Fruit fly (Drosophila melanogaster) whole organism, embryonic: ENCODE measurements around the gene CG10431.

Experiments
- Ada2b ChIP-seq: fragments of 200-800 bp; sonication (Bioruptor generic); IDR thresholded peaks from 2 replicates; pipeline ENCODE4 v1.3.6; 2022; ENCODE audit warnings: missing biosample characterization, missing genetic modification characterization
- Awh ChIP-seq: fragments of 200-800 bp; sonication (Bioruptor generic); IDR thresholded peaks from 2 replicates; pipeline ENCODE4, ENCODE4 v1.3.6; 2022; ENCODE audit warnings: missing biosample characterization, missing genetic modification characterization
- Bteb2 ChIP-seq: fragments of 200-800 bp; sonication (Bioruptor generic); optimal IDR thresholded peaks from 2 replicates; lab custom pipeline; 2016; ENCODE audit warnings: missing biosample characterization, missing genetic modification characterization
- CG10267 ChIP-seq: fragments of 200-800 bp; sonication (Bioruptor generic); optimal IDR thresholded peaks from 2 replicates; lab custom pipeline; 2018; ENCODE audit warnings: missing biosample characterization, mild to moderate bottlenecking, missing genetic modification characterization, moderate library complexity
- CG10274 ChIP-seq: fragments of 200-800 bp; sonication (Bioruptor generic); optimal IDR thresholded peaks from 3 replicates; lab custom pipeline; 2017; ENCODE audit warnings: missing biosample characterization, mild to moderate bottlenecking, missing genetic modification characterization
- CG10979 ChIP-seq: fragments of 200-800 bp; sonication (Bioruptor generic); optimal IDR thresholded peaks from 2 replicates; lab custom pipeline; 2018; ENCODE audit warnings: missing biosample characterization, mild to moderate bottlenecking, missing genetic modification characterization, moderate library complexity
- CG11560 ChIP-seq: fragments of 200-800 bp; sonication (Bioruptor generic); IDR thresholded peaks from 3 replicates; pipeline ENCODE4 v1.3.6; 2022; ENCODE audit warnings: missing biosample characterization, missing genetic modification characterization
- CG11723 ChIP-seq: fragments of 200-800 bp; sonication (Bioruptor generic); optimal IDR thresholded peaks from 2 replicates; lab custom pipeline; 2017; ENCODE audit warnings: missing biosample characterization, mild to moderate bottlenecking, missing genetic modification characterization
- CG1233 ChIP-seq: fragments of 200-800 bp; sonication (Bioruptor generic); optimal IDR thresholded peaks from 4 replicates; lab custom pipeline; 2018; ENCODE audit warnings: missing biosample characterization, mild to moderate bottlenecking, missing genetic modification characterization
- CG13287 ChIP-seq: fragments of 200-800 bp; sonication (Bioruptor generic); IDR thresholded peaks from 2 replicates; pipeline ENCODE4 v1.3.6; 2022; ENCODE audit warnings: missing biosample characterization, missing genetic modification characterization; ENCODE audit not compliant: partially characterized antibody
- CG13296 ChIP-seq: fragments of 200-800 bp; sonication (Bioruptor generic); optimal IDR thresholded peaks from 3 replicates; lab custom pipeline; 2018; ENCODE audit warnings: missing biosample characterization, mild to moderate bottlenecking, missing genetic modification characterization
- CG13624 ChIP-seq: fragments of 200-800 bp; sonication (Bioruptor generic); optimal IDR thresholded peaks from 2 replicates; lab custom pipeline; 2016; ENCODE audit warnings: missing biosample characterization, missing genetic modification characterization
- CG15011 ChIP-seq: fragments of 200-800 bp; sonication (Bioruptor generic); optimal IDR thresholded peaks from 3 replicates; lab custom pipeline; 2018; ENCODE audit warnings: missing biosample characterization, mild to moderate bottlenecking, missing genetic modification characterization
- CG1647 ChIP-seq: fragments of 200-800 bp; sonication (Bioruptor generic); optimal IDR thresholded peaks from 3 replicates; lab custom pipeline; 2016; ENCODE audit warnings: missing biosample characterization, missing genetic modification characterization
- CG17328 ChIP-seq: fragments of 200-800 bp; sonication (Bioruptor generic); IDR thresholded peaks from 2 replicates; pipeline ENCODE4 v1.3.6; 2022; ENCODE audit warnings: missing biosample characterization, missing genetic modification characterization
- CG18619 ChIP-seq: fragments of 200-800 bp; sonication (Bioruptor generic); optimal IDR thresholded peaks from 3 replicates; lab custom pipeline; 2017; ENCODE audit warnings: missing biosample characterization, mild to moderate bottlenecking, missing genetic modification characterization
- CG32532 ChIP-seq: fragments of 200-800 bp; sonication (Bioruptor generic); IDR thresholded peaks from 2 replicates; pipeline ENCODE4 v1.3.6; 2022; ENCODE audit warnings: missing biosample characterization, missing genetic modification characterization
- CG32772 ChIP-seq: fragments of 200-800 bp; sonication (Bioruptor generic); IDR thresholded peaks from 2 replicates; pipeline ENCODE4 v1.3.6; 2022; ENCODE audit warnings: missing biosample characterization, missing genetic modification characterization
- CG33557 ChIP-seq: fragments of 200-800 bp; sonication (Bioruptor generic); optimal IDR thresholded peaks from 2 replicates; lab custom pipeline; 2019; ENCODE audit warnings: missing biosample characterization, mild to moderate bottlenecking, missing genetic modification characterization, moderate library complexity
- CG34376 ChIP-seq: fragments of 200-800 bp; sonication (Bioruptor generic); optimal IDR thresholded peaks from 2 replicates; lab custom pipeline; 2018; ENCODE audit warnings: missing biosample characterization, mild to moderate bottlenecking, missing genetic modification characterization
- CG3995 ChIP-seq: fragments of 200-800 bp; sonication (Bioruptor generic); optimal IDR thresholded peaks from 3 replicates; lab custom pipeline; 2016; ENCODE audit warnings: missing biosample characterization, missing genetic modification characterization
- CG4328 ChIP-seq: fragments of 200-800 bp; sonication (Bioruptor generic); optimal IDR thresholded peaks from 3 replicates; lab custom pipeline; 2017; ENCODE audit warnings: missing biosample characterization, missing genetic modification reagents, missing genetic modification characterization
- CG4424 ChIP-seq: fragments of 200-800 bp; sonication (Bioruptor generic); optimal IDR thresholded peaks from 3 replicates; lab custom pipeline; 2016; ENCODE audit warnings: missing biosample characterization, missing genetic modification characterization
- CG4730 ChIP-seq: fragments of 200-800 bp; sonication (Bioruptor generic); IDR thresholded peaks from 2 replicates; pipeline ENCODE4 v1.3.6; 2022; ENCODE audit warnings: missing biosample characterization, missing genetic modification characterization
- CG5180 ChIP-seq: fragments of 200-800 bp; sonication (Bioruptor generic); optimal IDR thresholded peaks from 3 replicates; lab custom pipeline; 2017; ENCODE audit warnings: missing biosample characterization, missing genetic modification characterization, mild to moderate bottlenecking, moderate library complexity, missing genetic modification reagents
- CG9437 ChIP-seq: fragments of 200-800 bp; sonication (Bioruptor generic); optimal IDR thresholded peaks from 2 replicates; lab custom pipeline; 2018; ENCODE audit warnings: missing biosample characterization, mild to moderate bottlenecking, missing genetic modification characterization
- Camta ChIP-seq: fragments of 200-800 bp; sonication (Bioruptor generic); optimal IDR thresholded peaks from 2 replicates; lab custom pipeline; 2016; ENCODE audit warnings: missing biosample characterization, missing genetic modification characterization
- CkIIα-i1 ChIP-seq: fragments of 200-800 bp; sonication (Bioruptor generic); IDR thresholded peaks from 2 replicates; pipeline ENCODE4 v1.3.6; 2022; ENCODE audit warnings: missing biosample characterization, missing genetic modification characterization
- Dfd ChIP-seq, 2 experiments: fragments of >200 bp; optimal IDR thresholded peaks; 2 replicates each; lab custom pipeline; 2017; ENCODE audit warnings: missing biosample characterization in 2 of 2, missing genetic modification characterization in 2 of 2
- Dref ChIP-seq: fragments of 200-800 bp; sonication (Bioruptor generic); IDR thresholded peaks from 2 replicates; pipeline ENCODE4 v1.3.6; 2022; ENCODE audit warnings: missing biosample characterization, missing genetic modification characterization
- HLH4C ChIP-seq: fragments of 200-800 bp; sonication (Bioruptor generic); IDR thresholded peaks from 3 replicates; pipeline ENCODE4 v1.3.6; 2022; ENCODE audit warnings: missing biosample characterization, missing genetic modification characterization; ENCODE audit not compliant: partially characterized antibody
- Hand ChIP-seq: fragments of 200-800 bp; sonication (Bioruptor generic); optimal IDR thresholded peaks from 2 replicates; lab custom pipeline; 2017; ENCODE audit warnings: mild to moderate bottlenecking, missing biosample characterization, missing genetic modification reagents, missing genetic modification characterization
- NFAT ChIP-seq: fragments of 200-800 bp; sonication (Bioruptor generic); IDR thresholded peaks from 2 replicates; pipeline ENCODE4 v1.3.6; 2022; ENCODE audit warnings: missing biosample characterization, missing genetic modification characterization
- Opbp ChIP-seq: fragments of 200-800 bp; sonication (Bioruptor generic); IDR thresholded peaks from 3 replicates; pipeline ENCODE4 v1.3.6; 2022; ENCODE audit warnings: missing biosample characterization, missing genetic modification characterization; ENCODE audit not compliant: partially characterized antibody
- Rfx ChIP-seq: fragments of 200-800 bp; sonication (Bioruptor generic); IDR thresholded peaks from 2 replicates; pipeline ENCODE4 v1.3.6; 2022; ENCODE audit warnings: missing biosample characterization, missing genetic modification characterization
- bsh ChIP-seq, 2 experiments: fragments of 200-800 bp; sonication (Bioruptor generic); optimal IDR thresholded peaks; 2 replicates each; lab custom pipeline; 2017 to 2018; ENCODE audit warnings: mild to moderate bottlenecking in 2 of 2, missing biosample characterization in 2 of 2, missing genetic modification characterization in 2 of 2, moderate library complexity in 1 of 2
- dan ChIP-seq: fragments of 200-800 bp; sonication (Bioruptor generic); IDR thresholded peaks from 2 replicates; pipeline ENCODE4 v1.3.6; 2022; ENCODE audit warnings: missing biosample characterization, missing genetic modification characterization
- disco-r ChIP-seq: fragments of 200-800 bp; sonication (Bioruptor generic); optimal IDR thresholded peaks from 2 replicates; lab custom pipeline; 2016; ENCODE audit warnings: missing biosample characterization, missing genetic modification characterization
- eyg ChIP-seq: fragments of 200-800 bp; sonication (Bioruptor generic); optimal IDR thresholded peaks from 3 replicates; lab custom pipeline; 2016; ENCODE audit warnings: missing biosample characterization, missing genetic modification characterization
- gcm ChIP-seq: fragments of 200-800 bp; sonication (Bioruptor generic); optimal IDR thresholded peaks from 2 replicates; lab custom pipeline; 2019; ENCODE audit warnings: missing biosample characterization, mild to moderate bottlenecking, missing genetic modification characterization, moderate library complexity
- gem ChIP-seq: fragments of 200-800 bp; sonication (Bioruptor generic); optimal IDR thresholded peaks from 2 replicates; lab custom pipeline; 2019; ENCODE audit warnings: missing biosample characterization, mild to moderate bottlenecking, missing genetic modification characterization, moderate library complexity
- gsb ChIP-seq: fragments of 200-800 bp; sonication (Bioruptor generic); IDR thresholded peaks from 2 replicates; pipeline ENCODE4 v1.3.6; 2022; ENCODE audit warnings: missing biosample characterization, missing genetic modification characterization
- ken ChIP-seq: fragments of 200-800 bp; sonication (Bioruptor generic); IDR thresholded peaks from 3 replicates; pipeline ENCODE4 v1.3.6; 2022; ENCODE audit warnings: missing biosample characterization, missing genetic modification characterization
- ro ChIP-seq: fragments of 200-800 bp; sonication (Bioruptor generic); IDR thresholded peaks from 2 replicates; pipeline ENCODE4 v1.3.6; 2022; ENCODE audit warnings: missing biosample characterization, missing genetic modification characterization
- sens ChIP-seq: fragments of 200-800 bp; sonication (Bioruptor generic); peaks from one replicate; lab custom pipeline; 2016; ENCODE audit warnings: missing biosample characterization, missing genetic modification characterization
- sima ChIP-seq: fragments of 200-800 bp; sonication (Bioruptor generic); optimal IDR thresholded peaks from 2 replicates; lab custom pipeline; 2016; ENCODE audit warnings: missing biosample characterization, missing genetic modification characterization
- sug ChIP-seq: fragments of 200-800 bp; optimal IDR thresholded peaks from 2 replicates; lab custom pipeline; 2019; ENCODE audit warnings: missing biosample characterization, mild to moderate bottlenecking, missing genetic modification characterization, moderate library complexity
- trem ChIP-seq: fragments of 200-800 bp; optimal IDR thresholded peaks from 3 replicates; lab custom pipeline; 2019; ENCODE audit warnings: missing biosample characterization, mild to moderate bottlenecking, missing genetic modification characterization, moderate library complexity
- unc-4 ChIP-seq: fragments of 200-800 bp; sonication (Bioruptor generic); IDR thresholded peaks from 2 replicates; pipeline ENCODE4 v1.3.6; 2022; ENCODE audit warnings: missing biosample characterization, missing genetic modification characterization; ENCODE audit not compliant: partially characterized antibody

CG10431 gene

DNA sequence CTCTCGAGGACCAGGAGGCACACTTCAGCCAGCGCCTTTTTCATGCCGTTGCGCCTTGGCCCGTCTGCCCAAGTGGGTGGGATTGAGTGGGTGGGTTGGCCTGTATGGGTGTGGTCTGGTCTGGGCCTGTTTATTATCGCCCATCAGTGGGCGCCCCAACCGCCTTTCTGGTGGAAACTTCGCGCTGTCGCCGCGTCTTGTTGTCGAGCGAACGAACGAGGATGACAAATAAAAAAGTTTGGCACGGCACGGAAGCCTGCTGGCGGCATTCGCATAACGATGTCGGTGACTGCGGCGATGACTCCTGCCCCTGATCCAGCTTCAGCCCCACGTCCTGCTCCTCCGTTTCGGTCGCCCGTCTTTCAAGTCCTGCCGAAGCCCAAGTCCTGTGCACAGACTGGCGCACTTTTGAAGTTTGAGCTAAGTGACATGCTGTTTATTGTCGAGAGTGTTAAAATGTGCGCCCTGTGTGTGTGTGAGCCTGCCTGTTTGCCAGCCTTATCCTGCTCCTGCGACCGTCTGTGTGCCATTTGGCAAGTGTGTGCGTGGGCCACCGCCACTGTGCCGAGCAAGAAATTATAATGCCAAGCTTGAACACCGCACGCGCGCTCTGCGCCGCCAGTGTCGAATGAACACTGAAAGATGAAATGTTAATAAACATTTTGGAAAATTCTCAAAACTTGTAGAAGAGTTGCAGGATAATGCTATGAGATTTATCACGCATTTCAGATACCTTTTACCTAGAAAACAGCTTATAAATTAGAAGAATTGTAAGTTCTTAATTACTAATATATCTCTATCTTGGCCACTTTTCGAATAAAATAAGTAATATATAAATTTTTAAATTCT, 39.7 kb downstream of the CG10431 start:
- peak; percentile 80 for TF ChIP-seq sens (GFP tag; lab: Kevin White, UChicago)
- TF ChIP-seq CG11723 (GFP tag; lab: Kevin White, UChicago): peak; percentile 62
- no peak for TF ChIP-seq sima
- TF ChIP-seq CG13624 (GFP tag; lab: Kevin White, UChicago): no peak
- TF ChIP-seq Rfx: peak; percentile 57
- TF ChIP-seq gsb (GFP tag; lab: Robert Waterston, UW): no peak
- TF ChIP-seq CG17328 (GFP tag; lab: Robert Waterston, UW): no peak
- TF ChIP-seq CG11560 (tag; lab: Robert Waterston, UW): 0 out of 3 replicates have a peak, but pooled peaks have one; percentile 32
- peak; percentile 15 for TF ChIP-seq CG10274 (GFP tag; lab: Kevin White, UChicago)
- TF ChIP-seq disco-r (GFP tag; lab: Kevin White, UChicago): no peak
- no peak for TF ChIP-seq ken (GFP tag; lab: Robert Waterston, UW)
- TF ChIP-seq Bteb2: no peak
- peak; percentile 16; the same call in 1 of the 2 replicates for TF ChIP-seq CG4730 (GFP tag; lab: Robert Waterston, UW)
- TF ChIP-seq CG1647 (GFP tag; lab: Kevin White, UChicago): no peak
- no peak for TF ChIP-seq dan (GFP tag; lab: Robert Waterston, UW)
- peak; percentile 62 for TF ChIP-seq CG5180 (GFP tag; lab: Kevin White, UChicago)
- TF ChIP-seq CG9437 (GFP tag; lab: Kevin White, UChicago): peak; percentile 59
- TF ChIP-seq Opbp (GFP tag; lab: Robert Waterston, UW): no peak
- peak; percentile 83 for TF ChIP-seq CG18619
- TF ChIP-seq CkIIα-i1: no peak
- TF ChIP-seq CG33557 (GFP tag; lab: Kevin White, UChicago): no peak
- no peak for TF ChIP-seq HLH4C (GFP tag; lab: Robert Waterston, UW)
- peak; percentile 89 for TF ChIP-seq CG13296
- no peak for TF ChIP-seq Camta (GFP tag; lab: Kevin White, UChicago)
- peak in 1 of 2 experiments; percentile 73 for TF ChIP-seq bsh (GFP tag; optimal IDR thresholded peaks at IDR 0.05; lab: Kevin White, UChicago)
- TF ChIP-seq eyg (GFP tag; lab: Kevin White, UChicago): no peak
- TF ChIP-seq Ada2b (GFP tag; lab: Robert Waterston, UW): peak; percentile 44; the same call in 1 of the 2 replicates
- peak; percentile 75 for TF ChIP-seq CG34376
- peak; percentile 70 for TF ChIP-seq sug (tag; lab: Kevin White, UChicago)
- TF ChIP-seq CG3995 (GFP tag; lab: Kevin White, UChicago): no peak
- 0 out of 2 replicates have a peak, but pooled peaks have one; percentile 10 for TF ChIP-seq Awh (GFP tag; lab: Robert Waterston, UW)
- TF ChIP-seq CG13287 (GFP tag; lab: Robert Waterston, UW): no peak
- TF ChIP-seq CG1233: peak; percentile 74
- peak; percentile 86 for TF ChIP-seq gem (tag; lab: Kevin White, UChicago)
- peak; percentile 53 for TF ChIP-seq CG4424 (GFP tag; lab: Kevin White, UChicago)
- TF ChIP-seq gcm (GFP tag; lab: Kevin White, UChicago): peak; percentile 51
- peak; percentile 68 for TF ChIP-seq CG10267
- TF ChIP-seq CG4328 (GFP tag; lab: Kevin White, UChicago): peak; percentile 73
- no peak for TF ChIP-seq Dfd (GFP tag; optimal IDR thresholded peaks at IDR 0.05; lab: Kevin White, UChicago)
- TF ChIP-seq Hand: peak; percentile 91
- peak; percentile 42; the same call in 1 of the 2 replicates for TF ChIP-seq CG32532 (GFP tag; lab: Robert Waterston, UW)
- TF ChIP-seq ro: no peak
- TF ChIP-seq NFAT (GFP tag; lab: Robert Waterston, UW): 0 out of 2 replicates have a peak, but pooled peaks have one; percentile 5
- 0 out of 2 replicates have a peak, but pooled peaks have one; percentile 29 for TF ChIP-seq CG32772
- no peak for TF ChIP-seq unc-4 (GFP tag; lab: Robert Waterston, UW)
- TF ChIP-seq Dref (GFP tag; lab: Robert Waterston, UW): no peak
- TF ChIP-seq CG15011: peak; percentile 62
- TF ChIP-seq trem: peak; percentile 7
- peak; percentile 69 for TF ChIP-seq CG10979
